Worm (Caenorhabditis elegans) whole organism, L3 larva: ENCODE results near the gene C07H4.1.
A peak's percentile ranks its signal among the peaks of the same experiment; 100 is the strongest.

Experiments used
- R02D3.7 ChIP-seq: fragments of 150-350 bp; optimal IDR thresholded peaks from 2 replicates; lab custom pipeline; 2014; ENCODE audit warnings: missing biosample characterization, missing genetic modification characterization
- ZK546.5 ChIP-seq: sonication (generic microtip); optimal IDR thresholded peaks from 2 replicates; lab custom pipeline; 2017; ENCODE audit warnings: missing biosample characterization, missing genetic modification characterization
- aly-2 ChIP-seq: fragments of 150-350 bp; optimal IDR thresholded peaks from 2 replicates; lab custom pipeline; 2014; ENCODE audit warnings: missing biosample characterization, missing genetic modification characterization
- ama-1 ChIP-seq: fragments of 150-350 bp; optimal IDR thresholded peaks from 2 replicates; lab custom pipeline; 2018
- ceh-16 ChIP-seq: sonication (generic microtip); optimal IDR thresholded peaks from 2 replicates; lab custom pipeline; 2017; ENCODE audit warnings: missing biosample characterization, missing genetic modification characterization
- ceh-28 ChIP-seq: fragments of 150-350 bp; optimal IDR thresholded peaks from 2 replicates; lab custom pipeline; 2014; ENCODE audit warnings: missing biosample characterization, missing genetic modification reagents, missing genetic modification characterization
- ceh-82 ChIP-seq: fragments of 150-350 bp; optimal IDR thresholded peaks from 2 replicates; lab custom pipeline; 2014; ENCODE audit warnings: missing biosample characterization, missing genetic modification characterization
- egl-27 ChIP-seq: sonication (generic microtip); optimal IDR thresholded peaks from 4 replicates; lab custom pipeline; 2017; ENCODE audit warnings: missing biosample characterization, missing genetic modification reagents, missing genetic modification characterization
- elt-1 ChIP-seq: fragments of 150-350 bp; optimal IDR thresholded peaks from 2 replicates; lab custom pipeline; 2014; ENCODE audit warnings: missing biosample characterization, missing genetic modification characterization
- elt-2 ChIP-seq: sonication (generic microtip); optimal IDR thresholded peaks from 2 replicates; lab custom pipeline; 2016; ENCODE audit warnings: missing genetic modification reagents, mild to moderate bottlenecking, missing genetic modification characterization, missing compliant biosample characterization
- elt-3 ChIP-seq, 3 experiments: fragments of 150-350 bp in 1 of 3; sonication (generic microtip) in 2 of 3; optimal IDR thresholded peaks; 2 replicates in 2 of 3; 4 replicates in 1 of 3; lab custom pipeline; 2014 to 2017; ENCODE audit warnings: missing biosample characterization in 3 of 3, missing genetic modification characterization in 3 of 3
- fkh-10 ChIP-seq: sonication (generic microtip); optimal IDR thresholded peaks from 2 replicates; lab custom pipeline; 2017; ENCODE audit warnings: missing biosample characterization, missing genetic modification reagents, missing genetic modification characterization
- fkh-2 ChIP-seq: fragments of 150-350 bp; optimal IDR thresholded peaks from 2 replicates; lab custom pipeline; 2014; ENCODE audit warnings: missing biosample characterization, missing genetic modification reagents, missing genetic modification characterization
- hmg-11 ChIP-seq: sonication (generic microtip); optimal IDR thresholded peaks from 2 replicates; lab custom pipeline; 2016; ENCODE audit warnings: missing genetic modification characterization, missing compliant biosample characterization
- jun-1 ChIP-seq: fragments of 150-350 bp; optimal IDR thresholded peaks from 2 replicates; lab custom pipeline; 2014; ENCODE audit warnings: missing biosample characterization, missing genetic modification reagents, missing genetic modification characterization
- lin-15B ChIP-seq: fragments of 150-350 bp; optimal IDR thresholded peaks from 2 replicates; lab custom pipeline; 2014; ENCODE audit warnings: missing biosample characterization, missing genetic modification characterization
- lin-39 ChIP-seq: fragments of 150-350 bp; optimal IDR thresholded peaks from 2 replicates; lab custom pipeline; 2018; ENCODE audit warnings: missing biosample characterization, missing genetic modification reagents, missing genetic modification characterization
- lsy-12 ChIP-seq: sonication (generic microtip); optimal IDR thresholded peaks from 2 replicates; lab custom pipeline; 2016; ENCODE audit warnings: mild to moderate bottlenecking, missing genetic modification characterization, missing compliant biosample characterization
- mdl-1 ChIP-seq: fragments of 150-350 bp; optimal IDR thresholded peaks from 2 replicates; lab custom pipeline; 2014; ENCODE audit warnings: missing biosample characterization, missing genetic modification characterization
- mml-1 ChIP-seq: fragments of 150-350 bp; sonication (generic microtip); optimal IDR thresholded peaks from 3 replicates; lab custom pipeline; 2014; ENCODE audit warnings: missing biosample characterization, missing genetic modification characterization
- nhr-11 ChIP-seq: fragments of 150-350 bp; optimal IDR thresholded peaks from 2 replicates; lab custom pipeline; 2014; ENCODE audit warnings: missing biosample characterization, missing genetic modification characterization
- nhr-12 ChIP-seq: fragments of 150-350 bp; optimal IDR thresholded peaks from 2 replicates; lab custom pipeline; 2014; ENCODE audit warnings: missing biosample characterization, missing genetic modification characterization
- nhr-23 ChIP-seq: fragments of 150-350 bp; optimal IDR thresholded peaks from 2 replicates; lab custom pipeline; 2014; ENCODE audit warnings: missing biosample characterization, missing genetic modification reagents, missing genetic modification characterization
- nhr-25 ChIP-seq: sonication (generic microtip); optimal IDR thresholded peaks from 2 replicates; lab custom pipeline; 2017; ENCODE audit warnings: missing biosample characterization, missing genetic modification characterization
- nhr-28 ChIP-seq: fragments of 150-350 bp; optimal IDR thresholded peaks from 2 replicates; lab custom pipeline; 2014; ENCODE audit warnings: missing biosample characterization, missing genetic modification characterization
- nhr-67 ChIP-seq: fragments of 150-350 bp; optimal IDR thresholded peaks from 2 replicates; lab custom pipeline; 2014; ENCODE audit warnings: missing biosample characterization, missing genetic modification characterization
- nhr-76 ChIP-seq: fragments of 150-350 bp; sonication (generic microtip); optimal IDR thresholded peaks from 5 replicates; lab custom pipeline; 2014; ENCODE audit warnings: missing biosample characterization, missing genetic modification characterization
- nhr-77 ChIP-seq: fragments of 150-350 bp; optimal IDR thresholded peaks from 2 replicates; lab custom pipeline; 2014; ENCODE audit warnings: missing biosample characterization, missing genetic modification characterization
- pha-4 ChIP-seq: fragments of 150-350 bp; optimal IDR thresholded peaks from 2 replicates; lab custom pipeline; 2014; ENCODE audit warnings: missing biosample characterization, missing genetic modification reagents, missing genetic modification characterization
- pqm-1 ChIP-seq: fragments of 150-350 bp; optimal IDR thresholded peaks from 2 replicates; lab custom pipeline; 2017; ENCODE audit warnings: missing biosample characterization, missing genetic modification characterization, inconsistent platforms
- sea-2 ChIP-seq: fragments of 150-350 bp; sonication (generic microtip); optimal IDR thresholded peaks from 4 replicates; lab custom pipeline; 2014; ENCODE audit warnings: missing biosample characterization, missing genetic modification reagents, missing genetic modification characterization
- skn-1 ChIP-seq: fragments of 150-350 bp; optimal IDR thresholded peaks from 2 replicates; lab custom pipeline; 2014; ENCODE audit warnings: missing biosample characterization, missing genetic modification characterization
- snpc-4 ChIP-seq: fragments of 150-350 bp; optimal IDR thresholded peaks from 2 replicates; lab custom pipeline; 2014; ENCODE audit warnings: missing biosample characterization, missing genetic modification characterization
- unc-39 ChIP-seq: sonication (generic microtip); optimal IDR thresholded peaks from 4 replicates; lab custom pipeline; 2017; ENCODE audit warnings: missing biosample characterization, missing genetic modification characterization
- unc-62 ChIP-seq: fragments of 150-350 bp; sonication (generic microtip); optimal IDR thresholded peaks from 4 replicates; lab custom pipeline; 2014; ENCODE audit warnings: missing biosample characterization, missing genetic modification reagents, missing genetic modification characterization
- zag-1 ChIP-seq: fragments of 150-350 bp; optimal IDR thresholded peaks from 2 replicates; lab custom pipeline; 2014; ENCODE audit warnings: missing biosample characterization, missing genetic modification characterization
- ztf-11 ChIP-seq: fragments of 150-350 bp; optimal IDR thresholded peaks from 2 replicates; lab custom pipeline; 2014; ENCODE audit warnings: missing biosample characterization, missing genetic modification characterization
- ztf-4 ChIP-seq: fragments of 150-350 bp; optimal IDR thresholded peaks from 2 replicates; lab custom pipeline; 2014; ENCODE audit warnings: missing biosample characterization, missing genetic modification characterization

C07H4.1 gene

DNA sequence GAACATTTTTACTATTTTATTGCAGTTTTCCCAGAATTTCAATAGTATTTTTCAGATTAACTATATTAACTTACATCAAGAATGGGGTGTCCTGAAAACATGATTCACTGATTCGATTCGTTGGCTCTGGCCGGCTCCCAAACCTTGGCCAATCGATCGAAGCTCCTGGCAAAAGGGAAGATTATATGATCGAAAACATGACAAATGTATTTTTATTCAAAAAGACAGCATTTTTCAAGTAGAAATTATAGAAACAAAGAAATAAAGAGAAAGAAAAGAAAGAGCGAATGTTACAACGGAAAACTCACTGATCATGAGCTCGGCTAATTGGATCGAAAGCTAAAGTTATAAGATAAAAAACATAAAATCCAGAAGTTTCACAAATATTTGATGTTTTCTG lies 22.7 kb downstream of the C07H4.1 start, which contains the start of gene T24B8.4:
T24B8.4 (minus strand) TSS at position 101 of the 400 bp plus-strand sequence.
- TF ChIP-seq mml-1 (tag; lab: Kevin White, UChicago) (no peak), sea-2 (no peak), ceh-16 (tag; lab: Kevin White, UChicago) (no peak), jun-1 (no peak), fkh-10 (GFP tag; lab: Kevin White, UChicago) (no peak), nhr-12 (tag; lab: Kevin White, UChicago) (no peak), lsy-12 (tag; lab: Kevin White, UChicago) (no peak), snpc-4 (tag; lab: Kevin White, UChicago) (no peak), ceh-82 (tag; lab: Kevin White, UChicago) (no peak), ztf-4 (tag; lab: Kevin White, UChicago) (no peak), mdl-1 (tag; lab: Kevin White, UChicago) (no peak), zag-1 (no peak), R02D3.7 (no peak), nhr-76 (tag; lab: Kevin White, UChicago) (no peak)
- TF ChIP-seq, all 47 proteins: peak for 0

DNA sequence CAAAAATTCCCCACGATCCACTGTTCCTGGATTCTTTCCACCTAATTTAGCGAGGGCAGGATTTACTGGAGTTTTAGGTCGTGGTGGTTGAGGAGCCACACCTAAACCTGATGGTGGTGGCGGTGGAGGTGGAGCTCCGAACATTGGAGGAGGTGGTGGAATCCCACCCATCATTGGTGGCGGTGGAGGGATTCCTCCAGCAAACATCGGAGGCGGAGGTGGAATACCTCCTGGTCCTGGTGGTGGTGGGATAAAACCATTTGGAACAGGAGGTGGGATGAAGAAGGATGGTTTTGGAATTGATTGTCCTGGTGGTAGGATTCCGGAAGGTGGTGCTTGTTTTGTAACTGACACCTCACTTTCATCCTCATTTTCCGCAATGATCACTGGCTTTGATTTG lies 23.6 kb downstream of the C07H4.1 start:
- no peak for TF ChIP-seq lin-39 (tag; lab: Kevin White, UChicago)
- TF ChIP-seq unc-62 (GFP tag; lab: Kevin White, UChicago): no peak
- TF ChIP-seq nhr-12 (tag; lab: Kevin White, UChicago): no peak
- no peak for TF ChIP-seq elt-2
- no peak for TF ChIP-seq egl-27 (tag; lab: Kevin White, UChicago)
- no peak for TF ChIP-seq fkh-2 (tag; lab: Kevin White, UChicago)
- no peak for TF ChIP-seq sea-2
- TF ChIP-seq, all 47 proteins: peak for 0

DNA sequence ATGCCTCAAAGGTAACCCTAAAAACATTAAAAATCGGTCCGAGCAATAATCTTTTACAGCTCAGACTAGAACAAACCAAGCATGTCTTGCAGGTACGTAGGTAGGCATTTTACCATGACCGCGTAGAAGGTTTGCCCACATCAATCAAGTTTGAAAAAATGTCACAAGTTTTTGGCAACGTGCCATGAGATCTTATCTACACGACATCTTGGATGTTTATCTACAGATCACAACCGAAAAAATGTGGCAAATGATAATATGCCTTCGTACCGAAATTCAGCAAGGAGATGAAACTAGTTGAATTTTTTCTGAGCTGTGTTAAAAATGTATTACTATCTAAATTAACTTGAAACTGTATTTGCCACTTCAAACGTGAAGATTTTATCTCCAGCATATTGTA lies 29.0 kb downstream of the C07H4.1 start:
- TF ChIP-seq nhr-76 (tag; lab: Kevin White, UChicago) (no peak), elt-3 (tag; optimal IDR thresholded peaks at IDR 0.05; lab: Kevin White, UChicago) (no peak), zag-1 (no peak), nhr-25 (tag; lab: Kevin White, UChicago) (peak; percentile 54), elt-1 (peak; percentile 94)

DNA sequence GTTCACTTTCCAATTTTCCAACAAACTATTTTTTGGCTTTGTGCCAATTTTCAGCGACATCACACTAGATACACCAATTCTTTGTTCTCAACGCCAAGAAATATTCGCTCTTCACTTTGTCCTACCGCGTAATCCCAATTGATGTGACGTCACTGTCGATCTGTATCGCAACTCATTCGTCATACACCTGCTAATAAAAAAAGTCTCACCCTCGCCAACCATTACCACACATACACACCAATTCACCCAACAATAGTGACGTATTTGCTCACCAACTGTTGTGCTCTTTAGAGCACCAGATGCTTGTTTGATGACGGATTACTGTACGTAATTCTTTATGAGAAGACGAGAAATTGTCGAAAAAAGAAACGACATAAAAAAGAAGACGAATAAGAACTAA lies 30.1 kb downstream of the C07H4.1 start:
- TF ChIP-seq pqm-1 (tag; lab: Kevin White, UChicago) (no peak), pha-4 (tag; lab: Kevin White, UChicago) (peak; percentile 54), aly-2 (no peak), nhr-67 (tag; lab: Kevin White, UChicago) (no peak), mml-1 (tag; lab: Kevin White, UChicago) (no peak), fkh-10 (GFP tag; lab: Kevin White, UChicago) (no peak), nhr-12 (tag; lab: Kevin White, UChicago) (no peak), ztf-11 (tag; lab: Kevin White, UChicago) (no peak), unc-39 (tag; lab: Kevin White, UChicago) (no peak)

ce11 chrII:9062261-9062948 lies 31.1 kb downstream of the C07H4.1 start:
- TF ChIP-seq unc-62 (GFP tag; lab: Kevin White, UChicago) (no peak), unc-39 (tag; lab: Kevin White, UChicago) (no peak), nhr-25 (tag; lab: Kevin White, UChicago) (peak; percentile 56), nhr-23 (tag; lab: Kevin White, UChicago) (peak; percentile 43)
- TF ChIP-seq, all 47 proteins: peak for 2

ce11 chrII:9061557-9062183 lies 31.8 kb downstream of the C07H4.1 start:
- TF ChIP-seq fkh-2 (tag; lab: Kevin White, UChicago) (peak; percentile 41), elt-3 (tag; optimal IDR thresholded peaks at IDR 0.05; lab: Kevin White, UChicago) (no peak), pha-4 (tag; lab: Kevin White, UChicago) (peak; percentile 85), egl-27 (tag; lab: Kevin White, UChicago) (no peak), ceh-16 (tag; lab: Kevin White, UChicago) (no peak), ztf-4 (tag; lab: Kevin White, UChicago) (no peak), nhr-28 (tag; lab: Kevin White, UChicago) (no peak), elt-1 (no peak), unc-62 (GFP tag; lab: Kevin White, UChicago) (no peak), R02D3.7 (no peak), snpc-4 (tag; lab: Kevin White, UChicago) (no peak), pqm-1 (tag; lab: Kevin White, UChicago) (peak; percentile 48), skn-1 (no peak), zag-1 (no peak), ceh-28 (tag; lab: Kevin White, UChicago) (no peak), lin-15B (peak; percentile 68), mml-1 (tag; lab: Kevin White, UChicago) (no peak), sea-2 (peak; percentile 88), ama-1 (no peak), nhr-12 (tag; lab: Kevin White, UChicago) (no peak), nhr-23 (tag; lab: Kevin White, UChicago) (peak; percentile 39), hmg-11 (tag; lab: Kevin White, UChicago) (peak; percentile 77), ceh-82 (tag; lab: Kevin White, UChicago) (no peak), nhr-77 (tag; lab: Kevin White, UChicago) (no peak), lsy-12 (tag; lab: Kevin White, UChicago) (no peak), nhr-76 (tag; lab: Kevin White, UChicago) (no peak), nhr-11 (tag; lab: Kevin White, UChicago) (peak; percentile 70), jun-1 (peak; percentile 62), ZK546.5 (no peak)
